Fruit fly (Drosophila melanogaster) whole organism, embryonic: ENCODE measurements around the gene Rnmt.

Experiments used
- CG10267 ChIP-seq: fragments of 200-800 bp; sonication (Bioruptor generic); optimal IDR thresholded peaks from 2 replicates; lab custom pipeline; 2018; ENCODE audit warnings: missing biosample characterization, mild to moderate bottlenecking, missing genetic modification characterization, moderate library complexity
- CG10366 ChIP-seq: fragments of 200-800 bp; sonication (Bioruptor generic); IDR thresholded peaks from 2 replicates; pipeline ENCODE4 v1.3.6; 2022; ENCODE audit warnings: missing biosample characterization, missing genetic modification characterization
- CG11085 ChIP-seq: fragments of 200-800 bp; sonication (Bioruptor generic); IDR thresholded peaks from 2 replicates; pipeline ENCODE4 v1.3.6; 2022; ENCODE audit warnings: missing biosample characterization, missing genetic modification characterization
- CG11695 ChIP-seq: fragments of 200-800 bp; sonication (Bioruptor generic); IDR thresholded peaks from 3 replicates; pipeline ENCODE4 v1.3.6; 2022; ENCODE audit warnings: missing biosample characterization, missing genetic modification characterization
- CG12155 ChIP-seq: fragments of 200-800 bp; sonication (Bioruptor generic); optimal IDR thresholded peaks from 3 replicates; lab custom pipeline; 2016; ENCODE audit warnings: missing biosample characterization, missing genetic modification characterization
- CG12744 ChIP-seq: fragments of 200-800 bp; sonication (Bioruptor generic); optimal IDR thresholded peaks from 2 replicates; lab custom pipeline; 2016; ENCODE audit warnings: missing biosample characterization, missing genetic modification characterization
- CG13894 ChIP-seq: fragments of 200-800 bp; sonication (Bioruptor generic); optimal IDR thresholded peaks from 3 replicates; lab custom pipeline; 2018; ENCODE audit warnings: missing biosample characterization, mild to moderate bottlenecking, missing genetic modification characterization, moderate library complexity
- CG15269 ChIP-seq: fragments of 200-800 bp; sonication (Bioruptor generic); optimal IDR thresholded peaks from 2 replicates; lab custom pipeline; 2018; ENCODE audit warnings: missing biosample characterization, mild to moderate bottlenecking, missing genetic modification characterization, moderate library complexity
- CG15514 ChIP-seq: fragments of 200-800 bp; sonication (Bioruptor generic); optimal IDR thresholded peaks from 3 replicates; lab custom pipeline; 2017; ENCODE audit warnings: missing biosample characterization, missing genetic modification characterization, mild to moderate bottlenecking, moderate library complexity, missing genetic modification reagents
- CG1602 ChIP-seq: fragments of 200-800 bp; sonication (Bioruptor generic); optimal IDR thresholded peaks from 3 replicates; lab custom pipeline; 2016; ENCODE audit warnings: missing biosample characterization, missing genetic modification characterization
- CG1647 ChIP-seq: fragments of 200-800 bp; sonication (Bioruptor generic); optimal IDR thresholded peaks from 3 replicates; lab custom pipeline; 2016; ENCODE audit warnings: missing biosample characterization, missing genetic modification characterization
- CG16863 ChIP-seq: fragments of 200-800 bp; sonication (Bioruptor generic); optimal IDR thresholded peaks from 3 replicates; lab custom pipeline; 2016; ENCODE audit warnings: missing biosample characterization, missing genetic modification characterization
- CG17186 ChIP-seq: fragments of 200-800 bp; sonication (Bioruptor generic); optimal IDR thresholded peaks from 3 replicates; lab custom pipeline; 2017; ENCODE audit warnings: missing biosample characterization, missing genetic modification reagents, missing genetic modification characterization
- CG17361 ChIP-seq: fragments of 200-800 bp; sonication (Bioruptor generic); IDR thresholded peaks from 3 replicates; pipeline ENCODE4 v1.3.6; 2022; ENCODE audit warnings: missing biosample characterization, missing genetic modification characterization
- CG18011 ChIP-seq: fragments of 200-800 bp; sonication (Bioruptor generic); optimal IDR thresholded peaks from 2 replicates; lab custom pipeline; 2017; ENCODE audit warnings: missing biosample characterization, missing genetic modification characterization, mild to moderate bottlenecking, moderate library complexity, missing genotype
- CG18476 ChIP-seq: fragments of 200-800 bp; sonication (Bioruptor generic); optimal IDR thresholded peaks from 2 replicates; lab custom pipeline; 2016; ENCODE audit warnings: missing biosample characterization, mild to moderate bottlenecking, missing genetic modification characterization
- CG2889 ChIP-seq: fragments of 200-800 bp; sonication (Bioruptor generic); IDR thresholded peaks from 3 replicates; pipeline ENCODE4 v1.3.6; 2022; ENCODE audit warnings: missing biosample characterization, missing genetic modification characterization
- CG4282 ChIP-seq: fragments of 200-800 bp; sonication (Bioruptor generic); optimal IDR thresholded peaks from 2 replicates; lab custom pipeline; 2016; ENCODE audit warnings: missing biosample characterization, missing genetic modification characterization
- CG7372 ChIP-seq: fragments of 200-800 bp; sonication (Bioruptor generic); IDR thresholded peaks from 2 replicates; pipeline ENCODE4 v1.3.6; 2022; ENCODE audit warnings: missing biosample characterization, missing genetic modification characterization
- CG7963 ChIP-seq: fragments of 200-800 bp; sonication (Bioruptor generic); IDR thresholded peaks from 3 replicates; pipeline ENCODE4 v1.3.6; 2022; ENCODE audit warnings: missing biosample characterization, missing genetic modification characterization; ENCODE audit not compliant: partially characterized antibody
- CG9215 ChIP-seq: fragments of 200-800 bp; sonication (Bioruptor generic); IDR thresholded peaks from 2 replicates; pipeline ENCODE4 v1.3.6; 2022; ENCODE audit warnings: missing biosample characterization, missing genetic modification characterization
- Ets97D ChIP-seq: fragments of 200-800 bp; sonication (Bioruptor generic); optimal IDR thresholded peaks from 3 replicates; lab custom pipeline; 2016; ENCODE audit warnings: missing biosample characterization, missing genetic modification characterization
- Fer3 ChIP-seq: fragments of 200-800 bp; sonication (Bioruptor generic); optimal IDR thresholded peaks from 2 replicates; lab custom pipeline; 2018; ENCODE audit warnings: missing biosample characterization, mild to moderate bottlenecking, missing genetic modification characterization, moderate library complexity
- Max ChIP-seq: fragments of 200-800 bp; sonication (Bioruptor generic); optimal IDR thresholded peaks from 2 replicates; lab custom pipeline; 2016; ENCODE audit warnings: missing biosample characterization, mild to moderate bottlenecking, missing genetic modification characterization
- Oli ChIP-seq: fragments of 200-800 bp; sonication (Bioruptor generic); optimal IDR thresholded peaks from 2 replicates; lab custom pipeline; 2018; ENCODE audit warnings: missing biosample characterization, mild to moderate bottlenecking, missing genetic modification characterization, moderate library complexity
- Ptx1 ChIP-seq: fragments of 200-800 bp; sonication (Bioruptor generic); IDR thresholded peaks from 2 replicates; pipeline ENCODE4 v1.3.6; 2022; ENCODE audit warnings: missing biosample characterization, missing genetic modification characterization
- Rx ChIP-seq: fragments of 200-800 bp; sonication (Bioruptor generic); IDR thresholded peaks from 2 replicates; pipeline ENCODE4 v1.3.6; 2022; ENCODE audit warnings: missing biosample characterization, missing genetic modification characterization
- Tbp ChIP-seq: fragments of >200 bp; optimal IDR thresholded peaks from 2 replicates; lab custom pipeline; 2018; ENCODE audit warnings: missing biosample characterization, missing genetic modification characterization
- ap ChIP-seq: fragments of 200-800 bp; sonication (Bioruptor generic); IDR thresholded peaks from 2 replicates; pipeline ENCODE4 v1.3.6; 2022; ENCODE audit warnings: missing biosample characterization, missing genetic modification characterization
- ara ChIP-seq: fragments of 200-800 bp; sonication (Bioruptor generic); IDR thresholded peaks from 2 replicates; pipeline ENCODE4 v1.3.6; 2022; ENCODE audit warnings: missing biosample characterization, missing genetic modification characterization
- ash1 ChIP-seq: fragments of 200-800 bp; sonication (Bioruptor generic); optimal IDR thresholded peaks from 2 replicates; lab custom pipeline; 2018; ENCODE audit warnings: missing biosample characterization, mild to moderate bottlenecking, missing genetic modification characterization
- br ChIP-seq: fragments of >200 bp; optimal IDR thresholded peaks from 2 replicates; lab custom pipeline; 2017
- cato ChIP-seq: fragments of 200-800 bp; sonication (Bioruptor generic); optimal IDR thresholded peaks from 2 replicates; lab custom pipeline; 2016; ENCODE audit warnings: missing biosample characterization, missing genetic modification characterization, borderline replicate concordance
- cg ChIP-seq: fragments of 200-800 bp; sonication (Bioruptor generic); optimal IDR thresholded peaks from 3 replicates; lab custom pipeline; 2019; ENCODE audit warnings: missing biosample characterization, mild to moderate bottlenecking, missing genetic modification characterization, moderate library complexity
- cwo ChIP-seq: fragments of 200-800 bp; sonication (Bioruptor generic); optimal IDR thresholded peaks from 3 replicates; lab custom pipeline; 2017; ENCODE audit warnings: missing biosample characterization, missing genetic modification characterization, mild to moderate bottlenecking, moderate library complexity, missing genetic modification reagents
- danr ChIP-seq: fragments of 200-800 bp; sonication (Bioruptor generic); IDR thresholded peaks from 2 replicates; pipeline ENCODE4 v1.3.6; 2022; ENCODE audit warnings: missing biosample characterization, missing genetic modification characterization
- esg ChIP-seq: fragments of 200-800 bp; sonication (Bioruptor generic); conservative IDR thresholded peaks from 2 replicates; pipeline ENCODE4 v1.3.6; 2022; ENCODE audit warnings: missing biosample characterization, missing genetic modification characterization
- eve ChIP-seq, 2 experiments: fragments of >200 bp; optimal IDR thresholded peaks; 2 replicates each; lab custom pipeline; 2017; ENCODE audit warnings: missing biosample characterization in 2 of 2, missing genetic modification characterization in 2 of 2
- fd3F ChIP-seq: fragments of 200-800 bp; sonication (Bioruptor generic); optimal IDR thresholded peaks from 2 replicates; lab custom pipeline; 2018; ENCODE audit warnings: missing biosample characterization, mild to moderate bottlenecking, missing genetic modification characterization, moderate library complexity
- ftz-f1 ChIP-seq: fragments of 200-800 bp; sonication (Bioruptor generic); optimal IDR thresholded peaks from 2 replicates; lab custom pipeline; 2016; ENCODE audit warnings: missing biosample characterization, missing genetic modification characterization
- gt ChIP-seq: fragments of 200-800 bp; sonication (Bioruptor generic); IDR thresholded peaks from 2 replicates; pipeline ENCODE4 v1.3.6; 2022; ENCODE audit warnings: missing biosample characterization, missing genetic modification characterization
- mam ChIP-seq: fragments of 200-800 bp; sonication (Bioruptor generic); optimal IDR thresholded peaks from 3 replicates; lab custom pipeline; 2016; ENCODE audit warnings: missing biosample characterization, missing genetic modification characterization
- oc ChIP-seq: fragments of 200-800 bp; sonication (Bioruptor generic); optimal IDR thresholded peaks from 2 replicates; lab custom pipeline; 2018; ENCODE audit warnings: missing biosample characterization, mild to moderate bottlenecking, missing genetic modification characterization, moderate library complexity
- pfk ChIP-seq: fragments of 200-800 bp; sonication (Bioruptor generic); optimal IDR thresholded peaks from 2 replicates; lab custom pipeline; 2018; ENCODE audit warnings: missing biosample characterization, mild to moderate bottlenecking, missing genetic modification characterization, moderate library complexity
- pum ChIP-seq: fragments of 200-800 bp; sonication (Bioruptor generic); optimal IDR thresholded peaks from 2 replicates; lab custom pipeline; 2016; ENCODE audit warnings: missing biosample characterization, missing genetic modification characterization
- sr ChIP-seq: fragments of 200-800 bp; sonication (Bioruptor generic); IDR thresholded peaks from 3 replicates; pipeline ENCODE4 v1.3.6; 2022; ENCODE audit warnings: missing biosample characterization, missing genetic modification characterization
- tgo ChIP-seq: fragments of 200-800 bp; sonication (Bioruptor generic); IDR thresholded peaks from 3 replicates; pipeline ENCODE4 v1.3.6; 2022; ENCODE audit warnings: missing biosample characterization, missing genetic modification characterization
- unc-4 ChIP-seq: fragments of 200-800 bp; sonication (Bioruptor generic); IDR thresholded peaks from 2 replicates; pipeline ENCODE4 v1.3.6; 2022; ENCODE audit warnings: missing biosample characterization, missing genetic modification characterization; ENCODE audit not compliant: partially characterized antibody
- vvl ChIP-seq: fragments of 200-800 bp; sonication (Bioruptor generic); IDR thresholded peaks from 2 replicates; pipeline ENCODE4 v1.3.6; 2022; ENCODE audit warnings: missing biosample characterization, missing genetic modification characterization

The Rnmt gene

DNA sequence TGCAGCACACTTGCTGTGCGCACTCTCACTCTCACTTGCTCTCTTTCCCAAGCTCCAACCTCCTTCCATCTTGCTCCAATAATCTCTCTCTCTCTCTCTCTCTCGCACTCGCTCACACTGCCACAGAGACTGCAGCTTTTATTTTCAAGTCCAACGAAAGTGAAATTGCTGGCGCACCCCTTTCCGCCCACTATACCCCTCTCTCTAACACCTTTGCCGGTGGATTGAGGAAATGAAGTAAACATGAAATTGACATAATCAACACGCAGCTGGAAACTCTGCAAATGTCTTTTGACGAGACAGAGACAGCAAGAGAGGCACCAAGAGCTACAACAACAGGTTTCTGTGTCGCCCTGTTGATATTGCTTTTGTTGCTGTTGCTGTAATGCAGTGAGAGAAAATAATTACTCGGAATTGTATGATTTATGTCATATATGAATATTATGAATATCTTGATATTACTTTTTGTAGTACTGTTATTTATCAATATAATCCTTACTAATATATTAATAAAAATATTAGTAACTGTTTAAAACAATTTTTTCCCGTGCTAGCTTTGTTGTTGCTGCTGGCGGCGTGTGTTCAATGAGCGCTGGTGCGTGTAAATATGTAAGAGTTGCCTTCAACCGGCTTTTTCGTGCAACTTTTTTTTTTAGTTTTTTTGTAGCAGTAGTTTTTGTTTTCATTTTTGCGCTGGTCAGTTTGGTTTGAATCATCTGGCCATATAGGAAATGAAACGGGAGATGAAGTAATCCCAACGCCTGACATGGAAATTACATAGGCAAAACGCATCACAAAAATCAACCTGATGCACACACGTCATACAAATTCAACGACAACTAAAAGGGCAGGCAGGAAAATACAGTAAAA is 13.9 kb upstream of the Rnmt start (continued):
- TF ChIP-seq ash1 (no peak), mam (GFP tag; lab: Kevin White, UChicago) (no peak), CG7963 (GFP tag; lab: Robert Waterston, UW) (no peak), Ptx1 (GFP tag; lab: Robert Waterston, UW) (peak; percentile 96), cwo (GFP tag; lab: Kevin White, UChicago) (peak; percentile 87), tgo (GFP tag; lab: Robert Waterston, UW) (peak; percentile 95), CG11695 (GFP tag; lab: Robert Waterston, UW) (peak; percentile 94), ap (GFP tag; lab: Robert Waterston, UW) (peak; percentile 92), CG4282 (GFP tag; lab: Kevin White, UChicago) (no peak), CG17186 (GFP tag; lab: Kevin White, UChicago) (peak; percentile 56), CG12155 (GFP tag; lab: Kevin White, UChicago) (peak; percentile 69), eve (GFP tag; optimal IDR thresholded peaks at IDR 0.05; lab: Kevin White, UChicago) (peak in 1 of 2 experiments; percentile 77), CG13894 (tag; lab: Kevin White, UChicago) (peak; percentile 39), cg (GFP tag; lab: Kevin White, UChicago) (no peak), CG15269 (tag; lab: Kevin White, UChicago) (peak; percentile 94), CG10366 (GFP tag; lab: Robert Waterston, UW) (peak; percentile 92), CG9215 (GFP tag; lab: Robert Waterston, UW) (peak; percentile 84), ara (GFP tag; lab: Robert Waterston, UW) (peak; percentile 92), CG15514 (GFP tag; lab: Kevin White, UChicago) (peak; percentile 65), sr (GFP tag; lab: Robert Waterston, UW) (peak; percentile 48; the same call in 1 of the 3 replicates), esg (peak; percentile 92), Tbp (GFP tag; lab: Kevin White, UChicago) (no peak), CG7372 (GFP tag; lab: Robert Waterston, UW) (peak; percentile 90), CG12744 (GFP tag; lab: Kevin White, UChicago) (no peak), CG1647 (GFP tag; lab: Kevin White, UChicago) (peak; percentile 69), danr (GFP tag; lab: Robert Waterston, UW) (peak; percentile 84; the same call in 1 of the 2 replicates), oc (peak; percentile 92), vvl (GFP tag; lab: Robert Waterston, UW) (peak; percentile 97), fd3F (peak; percentile 85), CG16863 (GFP tag; lab: Kevin White, UChicago) (peak; percentile 46), CG10267 (tag; lab: Kevin White, UChicago) (peak; percentile 86), pfk (peak; percentile 20), cato (GFP tag; lab: Kevin White, UChicago) (peak; percentile 79), Rx (GFP tag; lab: Robert Waterston, UW) (peak; percentile 82), pum (peak; percentile 3), Fer3 (tag; lab: Kevin White, UChicago) (peak; percentile 89), ftz-f1 (GFP tag; lab: Kevin White, UChicago) (no peak), Max (GFP tag; lab: Kevin White, UChicago) (peak; percentile 90), unc-4 (GFP tag; lab: Robert Waterston, UW) (no peak), gt (GFP tag; lab: Robert Waterston, UW) (peak; percentile 65), Ets97D (GFP tag; lab: Kevin White, UChicago) (no peak), CG2889 (GFP tag; lab: Robert Waterston, UW) (peak; percentile 72; the same call in 2 of the 3 replicates), Oli (peak; percentile 96), CG1602 (GFP tag; lab: Kevin White, UChicago) (peak; percentile 90), CG11085 (peak; percentile 73), CG18011 (GFP tag; lab: Kevin White, UChicago) (peak; percentile 55), CG18476 (GFP tag; lab: Kevin White, UChicago) (peak; percentile 78), CG17361 (peak; percentile 91), br (no peak)
